Fruit fly (Drosophila melanogaster) ovary, adult (tissue): Measurements from ENCODE around the gene shf.

Experiments
- CG17801 ChIP-seq: fragments of 200-800 bp; optimal IDR thresholded peaks from 2 replicates; lab custom pipeline; 2019; ENCODE audit warnings: missing biosample characterization, mild to moderate bottlenecking, missing genetic modification characterization, moderate library complexity; ENCODE audit not compliant: partially characterized antibody

The shf gene

dm6 chrX:6746221-6746620, 33.2 kb downstream of the shf start:
- TF ChIP-seq CG17801 (GFP tag; lab: Kevin White, UChicago) = no peak

DNA sequence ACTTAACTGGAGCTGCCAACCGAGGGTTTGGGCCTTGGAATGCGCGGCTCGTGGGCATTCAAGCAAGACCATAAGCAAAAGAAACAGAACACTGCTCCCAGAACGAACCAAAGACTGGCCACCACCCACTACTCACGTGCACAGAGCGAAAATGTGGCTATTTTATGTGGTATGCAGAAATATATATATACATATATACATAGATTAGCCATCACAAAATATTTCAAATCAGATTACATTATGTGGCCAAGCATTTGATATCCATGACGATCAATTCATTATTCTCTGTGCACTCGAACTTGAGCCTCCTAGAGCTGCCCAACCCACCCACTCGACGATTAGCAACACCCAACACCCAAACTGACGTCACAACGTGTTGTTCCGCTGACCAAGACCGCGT, 33.9 kb downstream of the shf start:
- TF ChIP-seq CG17801 (GFP tag; lab: Kevin White, UChicago) = no peak

- TF ChIP-seq CG17801 (GFP tag; lab: Kevin White, UChicago) = peak; percentile 72
These were observed 35.4 kb downstream of the shf start, which contains the start of gene RpL17 for dm6 chrX:6744088-6744487. Gene RpL17, minus strand, starts transcription at chrX:6744238.

dm6 chrX:6743192-6743591, 36.3 kb downstream of the shf start:
- no peak for TF ChIP-seq CG17801 (GFP tag; lab: Kevin White, UChicago)

DNA sequence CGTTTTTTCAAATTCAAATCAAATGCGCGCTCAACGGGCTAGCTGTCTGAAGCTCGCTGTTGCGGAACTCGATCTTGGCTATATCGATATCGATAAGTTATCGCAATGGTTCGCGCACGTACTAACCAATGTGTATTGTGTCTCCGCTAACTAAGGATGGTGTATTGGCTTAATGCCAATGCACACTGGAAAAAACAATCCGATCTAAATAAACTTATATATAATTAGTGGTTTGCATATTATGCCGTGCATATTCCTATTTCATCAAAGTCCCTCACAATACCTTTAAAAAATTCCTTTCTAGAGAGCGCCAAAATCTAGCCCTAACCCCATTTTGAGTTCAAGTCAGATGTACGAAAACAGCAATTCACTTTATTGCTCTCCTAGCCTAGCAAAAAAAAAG, 38.3 kb downstream of the shf start:
- peak; percentile 26 for TF ChIP-seq CG17801 (GFP tag; lab: Kevin White, UChicago)

DNA sequence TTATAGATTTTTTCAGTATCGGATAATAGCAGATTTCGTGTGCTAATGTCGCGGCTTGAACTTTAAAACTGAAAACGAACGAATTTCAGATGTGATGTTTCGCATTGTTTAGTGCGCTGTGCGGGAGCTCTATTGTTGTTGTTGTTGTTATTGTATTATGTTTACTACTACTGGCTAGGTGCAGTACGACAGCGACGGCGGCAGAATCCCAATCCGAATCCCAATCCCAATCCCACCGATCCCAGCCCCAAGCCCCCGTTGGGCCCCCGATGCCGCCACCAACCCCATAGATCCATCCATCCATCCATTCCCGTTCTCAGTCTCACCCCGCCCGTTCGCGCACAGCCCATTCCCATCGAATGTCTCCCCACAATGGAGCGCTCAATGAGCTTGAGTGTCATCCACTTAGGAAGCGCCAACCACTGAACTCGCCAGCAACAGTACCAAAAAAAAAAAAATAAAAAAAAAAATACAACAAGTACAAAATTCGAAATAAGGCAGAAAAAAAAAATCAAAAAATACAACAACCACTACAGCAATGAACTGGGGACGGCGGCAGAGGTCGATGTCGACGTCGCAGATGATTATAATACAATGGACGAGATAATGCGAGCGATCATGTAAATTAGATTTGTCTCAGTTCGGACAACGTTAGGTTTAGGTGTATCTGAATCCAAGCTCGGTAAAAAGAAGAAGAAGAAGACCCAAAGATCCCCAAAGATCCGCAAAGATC, 39.4 kb downstream of the shf start, which contains the start of gene CG3168:
TSS of gene CG3168 (minus strand) at position 51 of the 733 bp plus-strand sequence.
- no peak for TF ChIP-seq CG17801 (GFP tag; lab: Kevin White, UChicago)

DNA sequence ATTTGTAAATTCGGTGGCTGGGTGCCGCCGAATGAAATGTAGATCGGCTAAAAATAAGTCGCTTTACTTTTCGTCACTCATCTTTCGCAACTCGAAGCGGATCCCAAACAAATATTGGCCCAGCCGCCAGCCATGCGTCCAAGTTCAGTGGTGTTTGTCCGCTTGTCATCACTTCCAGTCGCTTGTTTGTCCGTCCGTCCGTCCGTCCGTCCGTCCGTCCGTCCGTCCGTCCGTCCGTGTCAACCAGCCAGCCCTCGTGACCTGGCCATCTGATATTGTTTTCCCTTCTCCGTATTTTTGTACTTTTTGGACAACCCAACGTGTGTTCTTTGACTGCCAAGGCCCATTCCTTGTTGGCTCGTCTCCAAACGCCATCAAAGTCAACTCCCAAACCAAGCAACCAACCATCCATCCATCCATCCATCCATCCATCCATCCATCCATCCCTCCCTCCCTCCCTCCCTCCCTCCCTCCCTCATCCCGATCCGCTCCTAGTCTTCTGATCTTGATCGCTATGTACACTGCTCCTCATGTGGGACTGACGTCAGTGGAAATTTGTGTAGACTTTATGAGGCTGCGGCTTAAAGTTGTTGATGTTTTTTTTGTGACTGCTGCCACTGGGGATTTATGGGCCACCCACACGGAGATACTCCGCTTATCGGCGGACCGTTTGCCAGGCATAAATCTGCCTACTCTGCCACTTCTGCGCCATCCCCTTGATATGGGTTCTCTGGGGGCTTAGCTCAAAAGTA, 46.0 kb downstream of the shf start:
- TF ChIP-seq CG17801 (GFP tag; lab: Kevin White, UChicago) = peak; percentile 0

DNA sequence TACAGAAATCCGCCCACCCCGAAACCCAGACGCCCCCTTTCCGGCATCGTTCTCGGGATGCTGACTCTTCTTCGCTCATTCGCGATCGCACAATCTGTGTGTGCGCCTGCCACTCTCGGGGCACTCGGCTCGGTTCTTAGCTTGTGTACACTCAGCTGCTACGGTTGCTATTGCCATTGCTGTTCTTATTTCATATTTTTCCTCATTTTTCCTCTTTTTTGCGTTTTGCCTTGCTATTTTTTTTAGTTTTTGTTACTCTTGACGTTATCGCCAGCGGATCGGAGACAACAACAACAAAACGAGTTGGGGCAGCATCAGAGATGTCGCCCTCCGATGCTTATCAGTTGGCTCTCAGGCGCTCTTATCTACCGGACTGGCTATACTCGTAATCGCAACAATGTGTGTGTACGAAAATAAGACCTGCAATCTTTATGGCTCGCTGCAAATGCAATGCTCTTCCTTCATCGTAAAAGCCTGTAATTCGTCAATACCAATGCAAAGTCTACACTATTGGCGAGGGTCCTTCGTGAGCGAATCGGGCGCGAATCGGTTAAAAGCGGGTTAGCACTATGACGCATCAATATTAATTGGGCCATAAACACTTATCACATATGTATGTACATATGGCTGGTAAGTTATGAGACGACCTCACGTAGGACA, 48.7 kb downstream of the shf start:
- TF ChIP-seq CG17801 (GFP tag; lab: Kevin White, UChicago) = no peak

dm6 chrX:6728597-6729158, 50.8 kb downstream of the shf start:
- TF ChIP-seq CG17801 (GFP tag; lab: Kevin White, UChicago) = no peak

DNA sequence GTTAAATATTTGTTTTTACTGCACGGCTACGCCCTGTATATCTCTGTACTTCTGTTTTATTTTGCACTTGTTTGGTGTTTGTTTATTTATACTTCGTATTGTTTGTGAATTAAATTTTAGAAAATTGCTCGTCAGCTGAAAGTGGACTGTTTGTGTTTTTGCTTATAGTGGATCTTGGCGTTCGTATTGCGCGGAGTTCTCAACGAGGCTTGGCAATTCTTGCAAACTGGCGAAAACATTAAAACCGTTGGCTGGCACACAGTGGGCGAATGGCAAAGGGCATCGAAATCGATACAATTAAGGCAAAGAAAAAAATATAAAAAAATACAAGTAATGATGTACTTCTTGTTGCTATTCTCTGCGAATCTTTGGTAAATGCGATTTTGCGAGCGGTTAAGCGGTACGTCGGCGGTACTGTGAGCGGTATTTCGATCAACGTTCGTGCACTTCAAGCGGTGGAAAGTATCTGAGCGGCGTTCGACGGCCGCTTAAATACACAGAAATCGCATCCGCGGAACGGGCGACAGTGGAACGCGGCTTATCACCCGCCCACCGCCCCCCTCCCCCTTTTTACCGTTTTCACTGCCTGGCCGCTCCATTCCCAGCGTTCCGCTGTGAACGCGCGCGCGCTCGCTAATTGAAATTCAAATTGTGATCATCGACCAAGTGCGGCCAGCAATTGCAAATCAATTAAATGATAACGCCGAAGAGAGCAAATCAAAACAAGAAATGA, 52.5 kb downstream of the shf start:
- TF ChIP-seq CG17801 (GFP tag; lab: Kevin White, UChicago) = no peak

- no peak for TF ChIP-seq CG17801 (GFP tag; lab: Kevin White, UChicago)
These were observed 54.5 kb downstream of the shf start for dm6 chrX:6724904-6725505.

DNA sequence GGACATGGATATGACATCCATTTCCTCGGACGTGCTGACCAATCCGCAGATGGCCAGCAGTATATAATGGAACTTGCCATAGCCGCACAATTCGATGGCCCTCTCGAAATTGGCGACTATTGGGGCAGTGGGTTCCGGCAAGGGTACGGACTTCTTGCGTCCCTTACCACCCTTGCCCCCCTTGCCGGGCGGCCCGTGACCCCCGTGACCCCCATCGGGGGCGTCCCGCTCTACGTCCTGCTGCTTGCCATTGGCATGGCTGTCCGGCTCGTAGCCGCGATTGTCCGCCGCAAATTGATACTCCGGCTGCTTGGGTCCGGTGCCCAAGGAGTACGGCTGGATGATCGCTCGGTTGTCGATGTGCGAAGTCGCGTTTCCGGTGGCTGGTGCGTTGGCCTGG, 55.8 kb downstream of the shf start:
- no peak for TF ChIP-seq CG17801 (GFP tag; lab: Kevin White, UChicago)
